Worm (Caenorhabditis elegans) whole organism, L1 larva: ENCODE data around the gene ceh-31.

Experiments used
- mep-1 ChIP-seq: fragments of 150-350 bp; optimal IDR thresholded peaks from 2 replicates; lab custom pipeline; 2014; ENCODE audit warnings: missing biosample characterization, missing genetic modification characterization
- nhr-11 ChIP-seq: fragments of 150-350 bp; optimal IDR thresholded peaks from 2 replicates; lab custom pipeline; 2014; ENCODE audit warnings: missing biosample characterization, missing genetic modification characterization

DNA sequence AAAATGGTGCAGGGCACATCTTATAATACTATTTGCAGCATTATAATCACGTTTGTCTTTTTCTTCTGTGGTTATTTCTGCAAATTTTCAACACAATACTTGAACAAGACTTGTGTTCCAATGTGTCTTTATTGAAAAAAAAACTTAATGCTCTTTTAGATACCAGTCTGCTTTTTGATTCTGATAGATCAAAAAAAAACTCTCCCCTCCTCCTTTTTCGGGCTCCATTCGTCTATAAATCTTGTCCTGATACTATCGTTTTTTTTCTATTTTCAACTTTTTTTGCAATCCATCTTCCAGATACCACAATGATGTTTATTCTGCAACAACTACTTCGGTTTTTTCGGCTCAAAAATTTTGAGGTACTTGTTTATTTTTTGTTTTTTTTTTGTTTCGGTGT, 10.6 kb upstream of the ceh-31 start, which contains the start of gene twk-16:
- no peak for TF ChIP-seq mep-1 (tag; lab: Kevin White, UChicago)
- TF ChIP-seq nhr-11 (tag; lab: Kevin White, UChicago): no peak
